Fruit fly (Drosophila melanogaster) whole organism, embryonic: ENCODE measurements around the gene SMSr.

ENCODE experiments used
- BEAF-32 ChIP-seq: fragments of 200-800 bp; sonication (Bioruptor generic); optimal IDR thresholded peaks from 3 replicates; lab custom pipeline; 2017; ENCODE audit warnings: missing biosample characterization, missing genetic modification characterization, mild to moderate bottlenecking, moderate library complexity, missing genetic modification reagents
- BtbVII ChIP-seq: fragments of 200-800 bp; sonication (Bioruptor generic); optimal IDR thresholded peaks from 3 replicates; lab custom pipeline; 2017; ENCODE audit warnings: missing biosample characterization, mild to moderate bottlenecking, missing genetic modification characterization
- CG10321 ChIP-seq: fragments of 200-800 bp; sonication (Bioruptor generic); IDR thresholded peaks from 2 replicates; pipeline ENCODE4 v1.3.6; 2022; ENCODE audit warnings: missing biosample characterization, missing genetic modification characterization
- CG10431 ChIP-seq: fragments of 200-800 bp; sonication (Bioruptor generic); optimal IDR thresholded peaks from 3 replicates; lab custom pipeline; 2018; ENCODE audit warnings: missing biosample characterization, mild to moderate bottlenecking, missing genetic modification characterization
- CG11456 ChIP-seq: fragments of 200-800 bp; sonication (Bioruptor generic); IDR thresholded peaks from 3 replicates; pipeline ENCODE4 v1.3.6; 2022; ENCODE audit warnings: missing biosample characterization, missing genetic modification characterization
- CG12071 ChIP-seq: fragments of 200-800 bp; sonication (Bioruptor generic); optimal IDR thresholded peaks from 3 replicates; lab custom pipeline; 2018; ENCODE audit warnings: missing biosample characterization, mild to moderate bottlenecking, missing genetic modification characterization
- CG12155 ChIP-seq: fragments of 200-800 bp; sonication (Bioruptor generic); optimal IDR thresholded peaks from 3 replicates; lab custom pipeline; 2016; ENCODE audit warnings: missing biosample characterization, missing genetic modification characterization
- CG13775 ChIP-seq: fragments of 200-800 bp; sonication (Bioruptor generic); optimal IDR thresholded peaks from 3 replicates; lab custom pipeline; 2017; ENCODE audit warnings: missing biosample characterization, mild to moderate bottlenecking, missing genetic modification characterization
- CG14667 ChIP-seq: fragments of 200-800 bp; sonication (Bioruptor generic); IDR thresholded peaks from 2 replicates; pipeline ENCODE4 v1.3.6; 2022; ENCODE audit warnings: missing biosample characterization, missing genetic modification characterization
- CG14710 ChIP-seq: fragments of 200-800 bp; sonication (Bioruptor generic); optimal IDR thresholded peaks from 3 replicates; lab custom pipeline; 2019; ENCODE audit warnings: missing biosample characterization, mild to moderate bottlenecking, missing genetic modification characterization, moderate library complexity
- CG15514 ChIP-seq: fragments of 200-800 bp; sonication (Bioruptor generic); optimal IDR thresholded peaks from 3 replicates; lab custom pipeline; 2017; ENCODE audit warnings: missing biosample characterization, missing genetic modification characterization, mild to moderate bottlenecking, moderate library complexity, missing genetic modification reagents
- CG18599 ChIP-seq: fragments of 200-800 bp; sonication (Bioruptor generic); optimal IDR thresholded peaks from 3 replicates; lab custom pipeline; 2017; ENCODE audit warnings: missing biosample characterization, missing genetic modification characterization, mild to moderate bottlenecking, moderate library complexity, missing genetic modification reagents
- CG30020 ChIP-seq: fragments of 200-800 bp; optimal IDR thresholded peaks from 2 replicates; lab custom pipeline; 2019; ENCODE audit warnings: missing biosample characterization, mild to moderate bottlenecking, missing genetic modification characterization, moderate library complexity
- CG30431 ChIP-seq: fragments of 200-800 bp; sonication (Bioruptor generic); optimal IDR thresholded peaks from 2 replicates; lab custom pipeline; 2017; ENCODE audit warnings: missing biosample characterization, missing genetic modification characterization
- CG3065 ChIP-seq: fragments of 200-800 bp; sonication (Bioruptor generic); optimal IDR thresholded peaks from 2 replicates; lab custom pipeline; 2016; ENCODE audit warnings: missing biosample characterization, missing genetic modification characterization
- CG3163 ChIP-seq: fragments of 200-800 bp; sonication (Bioruptor generic); optimal IDR thresholded peaks from 3 replicates; lab custom pipeline; 2016; ENCODE audit warnings: missing biosample characterization, missing genetic modification characterization
- CG34422 ChIP-seq: fragments of 200-800 bp; sonication (Bioruptor generic); IDR thresholded peaks from 3 replicates; pipeline ENCODE4 v1.3.6; 2022; ENCODE audit warnings: missing biosample characterization, missing genetic modification characterization
- CG3995 ChIP-seq: fragments of 200-800 bp; sonication (Bioruptor generic); optimal IDR thresholded peaks from 3 replicates; lab custom pipeline; 2016; ENCODE audit warnings: missing biosample characterization, missing genetic modification characterization
- CG4424 ChIP-seq: fragments of 200-800 bp; sonication (Bioruptor generic); optimal IDR thresholded peaks from 3 replicates; lab custom pipeline; 2016; ENCODE audit warnings: missing biosample characterization, missing genetic modification characterization
- CG4617 ChIP-seq: fragments of 200-800 bp; sonication (Bioruptor generic); optimal IDR thresholded peaks from 3 replicates; lab custom pipeline; 2016; ENCODE audit warnings: missing biosample characterization, missing genetic modification characterization, borderline replicate concordance
- CG5953 ChIP-seq: fragments of 200-800 bp; sonication (Bioruptor generic); IDR thresholded peaks from 2 replicates; pipeline ENCODE4 v1.3.6; 2022; ENCODE audit warnings: missing biosample characterization, missing genetic modification characterization
- CG7556 ChIP-seq: fragments of 200-800 bp; sonication (Bioruptor generic); optimal IDR thresholded peaks from 2 replicates; lab custom pipeline; 2017; ENCODE audit warnings: missing biosample characterization, mild to moderate bottlenecking, missing genetic modification characterization
- CG8388 ChIP-seq: fragments of 200-800 bp; sonication (Bioruptor generic); optimal IDR thresholded peaks from 2 replicates; lab custom pipeline; 2019; ENCODE audit warnings: missing biosample characterization, mild to moderate bottlenecking, missing genetic modification characterization, moderate library complexity
- CG8478 ChIP-seq: fragments of >200 bp; optimal IDR thresholded peaks from 2 replicates; lab custom pipeline; 2018
- CG9797 ChIP-seq: fragments of 200-800 bp; sonication (Bioruptor generic); optimal IDR thresholded peaks from 3 replicates; lab custom pipeline; 2018; ENCODE audit warnings: missing biosample characterization, mild to moderate bottlenecking, missing genetic modification characterization
- Deaf1 ChIP-seq: fragments of 200-800 bp; optimal IDR thresholded peaks from 3 replicates; lab custom pipeline; 2019; ENCODE audit warnings: missing biosample characterization, mild to moderate bottlenecking, missing genetic modification characterization, moderate library complexity
- Doc3 ChIP-seq: fragments of 200-800 bp; sonication (Bioruptor generic); IDR thresholded peaks from 3 replicates; pipeline ENCODE4 v1.3.6; 2022; ENCODE audit warnings: missing biosample characterization, missing genetic modification characterization; ENCODE audit not compliant: partially characterized antibody
- Hmr ChIP-seq: fragments of 200-800 bp; sonication (Bioruptor generic); optimal IDR thresholded peaks from 3 replicates; lab custom pipeline; 2017; ENCODE audit warnings: mild to moderate bottlenecking, missing biosample characterization, missing genetic modification reagents, missing genetic modification characterization
- Kr ChIP-seq: fragments of 200-800 bp; sonication (Bioruptor generic); optimal IDR thresholded peaks from 2 replicates; lab custom pipeline; 2017; ENCODE audit warnings: missing biosample characterization, mild to moderate bottlenecking, missing genetic modification characterization
- MESR4 ChIP-seq: fragments of 200-800 bp; sonication (Bioruptor generic); optimal IDR thresholded peaks from 2 replicates; lab custom pipeline; 2018; ENCODE audit warnings: missing biosample characterization, mild to moderate bottlenecking, missing genetic modification characterization, moderate library complexity
- Med ChIP-seq: fragments of 200-800 bp; sonication (Bioruptor generic); peaks from one replicate; lab custom pipeline; 2016; ENCODE audit warnings: missing biosample characterization, missing genetic modification characterization, mild to moderate bottlenecking, inconsistent platforms, moderate library complexity
- Meics ChIP-seq: fragments of 200-800 bp; sonication (Bioruptor generic); optimal IDR thresholded peaks from 2 replicates; lab custom pipeline; 2017; ENCODE audit warnings: missing biosample characterization, mild to moderate bottlenecking, missing genetic modification characterization
- Myb ChIP-seq: fragments of 200-800 bp; sonication (Bioruptor generic); optimal IDR thresholded peaks from 2 replicates; lab custom pipeline; 2016; ENCODE audit warnings: missing biosample characterization, missing genetic modification characterization
- Pdp1 ChIP-seq, 2 experiments: fragments of 200-800 bp; sonication (Bioruptor generic); optimal IDR thresholded peaks; 3 replicates each; lab custom pipeline; 2016; ENCODE audit warnings: missing biosample characterization in 2 of 2, missing genetic modification characterization in 2 of 2, mild to moderate bottlenecking in 1 of 2, moderate library complexity in 1 of 2
- Sox100B ChIP-seq: fragments of 200-800 bp; sonication (Bioruptor generic); optimal IDR thresholded peaks from 3 replicates; lab custom pipeline; 2018; ENCODE audit warnings: missing biosample characterization, mild to moderate bottlenecking, missing genetic modification characterization
- Taf1 ChIP-seq: fragments of 200-800 bp; sonication (Bioruptor generic); IDR thresholded peaks from 2 replicates; pipeline ENCODE4 v1.3.6; 2022; ENCODE audit warnings: missing biosample characterization, missing genetic modification characterization
- bowl ChIP-seq: fragments of 200-800 bp; sonication (Bioruptor generic); IDR thresholded peaks from 2 replicates; pipeline ENCODE4 v1.3.6; 2022; ENCODE audit warnings: missing biosample characterization, missing genetic modification characterization
- cad ChIP-seq: fragments of >200 bp; optimal IDR thresholded peaks from 2 replicates; lab custom pipeline; 2017; ENCODE audit warnings: missing biosample characterization, missing genetic modification characterization
- ems ChIP-seq: fragments of 200-800 bp; sonication (Bioruptor generic); optimal IDR thresholded peaks from 3 replicates; lab custom pipeline; 2016; ENCODE audit warnings: missing biosample characterization, missing genetic modification characterization
- fru ChIP-seq: fragments of >200 bp; optimal IDR thresholded peaks from 2 replicates; lab custom pipeline; 2017
- gfzf ChIP-seq: fragments of 200-800 bp; sonication (Bioruptor generic); optimal IDR thresholded peaks from 2 replicates; lab custom pipeline; 2016; ENCODE audit warnings: missing biosample characterization, mild to moderate bottlenecking, missing genetic modification characterization, moderate library complexity
- her ChIP-seq: fragments of 200-800 bp; sonication (Bioruptor generic); optimal IDR thresholded peaks from 2 replicates; lab custom pipeline; 2016; ENCODE audit warnings: missing biosample characterization, missing genetic modification characterization
- pfk ChIP-seq: fragments of 200-800 bp; sonication (Bioruptor generic); optimal IDR thresholded peaks from 2 replicates; lab custom pipeline; 2018; ENCODE audit warnings: missing biosample characterization, mild to moderate bottlenecking, missing genetic modification characterization, moderate library complexity
- phol ChIP-seq: fragments of 200-800 bp; sonication (Bioruptor generic); optimal IDR thresholded peaks from 3 replicates; lab custom pipeline; 2018; ENCODE audit warnings: missing biosample characterization, mild to moderate bottlenecking, missing genetic modification characterization, moderate library complexity
- pzg ChIP-seq: fragments of 200-800 bp; sonication (Bioruptor generic); optimal IDR thresholded peaks from 3 replicates; lab custom pipeline; 2018; ENCODE audit warnings: missing biosample characterization, mild to moderate bottlenecking, missing genetic modification characterization, moderate library complexity
- row ChIP-seq: fragments of 200-800 bp; sonication (Bioruptor generic); IDR thresholded peaks from 3 replicates; pipeline ENCODE4 v1.3.6; 2022; ENCODE audit warnings: missing biosample characterization, missing genetic modification characterization
- sens ChIP-seq: fragments of 200-800 bp; sonication (Bioruptor generic); peaks from one replicate; lab custom pipeline; 2016; ENCODE audit warnings: missing biosample characterization, missing genetic modification characterization
- toy ChIP-seq: fragments of 200-800 bp; sonication (Bioruptor generic); IDR thresholded peaks from 2 replicates; pipeline ENCODE4 v1.3.6; 2022; ENCODE audit warnings: missing biosample characterization, missing genetic modification characterization
- vvl ChIP-seq: fragments of 200-800 bp; sonication (Bioruptor generic); IDR thresholded peaks from 2 replicates; pipeline ENCODE4 v1.3.6; 2022; ENCODE audit warnings: missing biosample characterization, missing genetic modification characterization

SMSr gene

dm6 chr3L:7370231-7370882 is 10.9 kb downstream of the SMSr start (continued):
- TF ChIP-seq CG14667 (GFP tag; lab: Robert Waterston, UW): no peak

- peak; percentile 38 for TF ChIP-seq pzg (GFP tag; lab: Kevin White, UChicago)
- no peak for TF ChIP-seq Sox100B (GFP tag; lab: Kevin White, UChicago)
- TF ChIP-seq BEAF-32 (GFP tag; lab: Kevin White, UChicago): peak; percentile 24
- TF ChIP-seq Myb (GFP tag; lab: Kevin White, UChicago): peak; percentile 28
- TF ChIP-seq CG9797: peak; percentile 38
- no peak for TF ChIP-seq BtbVII (GFP tag; lab: Kevin White, UChicago)
- TF ChIP-seq gfzf: peak; percentile 70
- TF ChIP-seq pfk: peak; percentile 18
- TF ChIP-seq Hmr: no peak
- no peak for TF ChIP-seq CG3163 (GFP tag; lab: Kevin White, UChicago)
- TF ChIP-seq Med (GFP tag; lab: Kevin White, UChicago): peak; percentile 42
- TF ChIP-seq bowl: no peak
- TF ChIP-seq Pdp1 (GFP tag; optimal IDR thresholded peaks at IDR 0.05; lab: Kevin White, UChicago): peak in 1 of 2 experiments; percentile 22
- TF ChIP-seq Kr (GFP tag; lab: Kevin White, UChicago): no peak
- peak; percentile 43 for TF ChIP-seq CG12155 (GFP tag; lab: Kevin White, UChicago)
- peak; percentile 30 for TF ChIP-seq CG30020
- peak; percentile 30 for TF ChIP-seq phol (tag; lab: Kevin White, UChicago)
- peak; percentile 9 for TF ChIP-seq CG3995 (GFP tag; lab: Kevin White, UChicago)
- no peak for TF ChIP-seq CG8388 (GFP tag; lab: Kevin White, UChicago)
- peak; percentile 14 for TF ChIP-seq CG18599 (GFP tag; lab: Kevin White, UChicago)
- no peak for TF ChIP-seq CG30431
- TF ChIP-seq CG15514: peak; percentile 4
- TF ChIP-seq row (GFP tag; lab: Robert Waterston, UW): peak; percentile 22; the same call in 1 of the 3 replicates
- TF ChIP-seq Doc3: no peak
- no peak for TF ChIP-seq CG10431 (GFP tag; lab: Kevin White, UChicago)
- TF ChIP-seq sens (GFP tag; lab: Kevin White, UChicago): peak; percentile 12
- TF ChIP-seq CG14710 (tag; lab: Kevin White, UChicago): peak; percentile 16
Observed at dm6 chr3L:7369543-7369942, 11.7 kb downstream of the SMSr start, which contains the start of gene akirin. Gene akirin (plus strand): TSS chr3L:7369843.

- no peak for TF ChIP-seq toy
- TF ChIP-seq CG10321 (GFP tag; lab: Robert Waterston, UW): peak; percentile 16; the same call in 1 of the 2 replicates
- TF ChIP-seq MESR4 (GFP tag; lab: Kevin White, UChicago): peak; percentile 51
- TF ChIP-seq CG12071 (GFP tag; lab: Kevin White, UChicago): no peak
- no peak for TF ChIP-seq ems (GFP tag; lab: Kevin White, UChicago)
- TF ChIP-seq CG30431: no peak
- TF ChIP-seq CG5953 (GFP tag; lab: Robert Waterston, UW): no peak
- no peak for TF ChIP-seq her
- TF ChIP-seq CG34422 (GFP tag; lab: Robert Waterston, UW): 0 out of 3 replicates have a peak, but pooled peaks have one; percentile 21
- TF ChIP-seq CG8478 (lab: Kevin White, UChicago): no peak
- TF ChIP-seq Hmr: no peak
- TF ChIP-seq CG11456 (GFP tag; lab: Robert Waterston, UW): no peak
- TF ChIP-seq Meics (GFP tag; lab: Kevin White, UChicago): peak; percentile 38
- TF ChIP-seq pzg (GFP tag; lab: Kevin White, UChicago): peak; percentile 2
- peak; percentile 71 for TF ChIP-seq CG3065
- no peak for TF ChIP-seq Deaf1 (tag; lab: Kevin White, UChicago)
- TF ChIP-seq cad (GFP tag; lab: Kevin White, UChicago): peak; percentile 6
- TF ChIP-seq Taf1 (GFP tag; lab: Robert Waterston, UW): no peak
- peak; percentile 76 for TF ChIP-seq Med (GFP tag; lab: Kevin White, UChicago)
- no peak for TF ChIP-seq vvl (GFP tag; lab: Robert Waterston, UW)
- no peak for TF ChIP-seq fru
- TF ChIP-seq CG13775 (GFP tag; lab: Kevin White, UChicago): no peak
- TF ChIP-seq CG4424 (GFP tag; lab: Kevin White, UChicago): no peak
- TF ChIP-seq CG4617 (GFP tag; lab: Kevin White, UChicago): peak; percentile 39
- no peak for TF ChIP-seq CG7556 (GFP tag; lab: Kevin White, UChicago)
Observed at dm6 chr3L:7368934-7369333, 12.3 kb downstream of the SMSr start, which contains the start of gene Sh3beta. Gene Sh3beta (minus strand): TSS chr3L:7369260.
